Fruit fly (Drosophila melanogaster): ENCODE measurements around the gene tHMG1.

Gene tHMG1

dm6 chr3R:22527636-22528148, 36.1 kb downstream of the tHMG1 start:
- no peak for TF ChIP-seq EcR (GFP tag; optimal IDR thresholded peaks at IDR 0.05)
- no peak for TF ChIP-seq pan (optimal IDR thresholded peaks at IDR 0.05)
- TF ChIP-seq Dll (optimal IDR thresholded peaks at IDR 0.05) = no peak
- no peak for TF ChIP-seq usp (GFP tag; optimal IDR thresholded peaks at IDR 0.05)

- no peak for TF ChIP-seq usp (GFP tag; optimal IDR thresholded peaks at IDR 0.05)
- no peak for TF ChIP-seq psq (optimal IDR thresholded peaks at IDR 0.05)
- no peak for TF ChIP-seq pan (optimal IDR thresholded peaks at IDR 0.05)
- TF ChIP-seq Dll (optimal IDR thresholded peaks at IDR 0.05) = no peak
- TF ChIP-seq CG8478 (optimal IDR thresholded peaks at IDR 0.05) = no peak
- no peak for TF ChIP-seq EcR (GFP tag; optimal IDR thresholded peaks at IDR 0.05)
Measured at dm6 chr3R:22528264-22529158, 36.9 kb downstream of the tHMG1 start, which contains the start of gene CG5346. Gene CG5346, minus strand, starts transcription at chr3R:22528663.

- no peak for TF ChIP-seq psq (optimal IDR thresholded peaks at IDR 0.05)
- TF ChIP-seq CG8478 (optimal IDR thresholded peaks at IDR 0.05) = no peak
- no peak for TF ChIP-seq Dll (optimal IDR thresholded peaks at IDR 0.05)
- TF ChIP-seq EcR (GFP tag; optimal IDR thresholded peaks at IDR 0.05) = no peak
- TF ChIP-seq pan (optimal IDR thresholded peaks at IDR 0.05) = no peak
- TF ChIP-seq usp (GFP tag; optimal IDR thresholded peaks at IDR 0.05) = no peak
Measured at dm6 chr3R:22530305-22530704, 38.7 kb downstream of the tHMG1 start, which contains the start of gene CG33099. Gene CG33099, minus strand, starts transcription at chr3R:22530572.

- TF ChIP-seq pan (optimal IDR thresholded peaks at IDR 0.05) = no peak
- TF ChIP-seq Dll (optimal IDR thresholded peaks at IDR 0.05) = no peak
- no peak for TF ChIP-seq CG8478 (optimal IDR thresholded peaks at IDR 0.05)
- no peak for TF ChIP-seq usp (GFP tag; optimal IDR thresholded peaks at IDR 0.05)
- TF ChIP-seq psq (optimal IDR thresholded peaks at IDR 0.05) = no peak
- no peak for TF ChIP-seq EcR (GFP tag; optimal IDR thresholded peaks at IDR 0.05)
Measured at dm6 chr3R:22531801-22532200, 40.2 kb downstream of the tHMG1 start, which contains the start of gene CG33093. Gene CG33093, minus strand, starts transcription at chr3R:22531922.

dm6 chr3R:22533973-22534931, 42.6 kb downstream of the tHMG1 start:
- TF ChIP-seq psq (optimal IDR thresholded peaks at IDR 0.05) (no peak), EcR (GFP tag; optimal IDR thresholded peaks at IDR 0.05) (no peak), CG8478 (optimal IDR thresholded peaks at IDR 0.05) (no peak), pan (optimal IDR thresholded peaks at IDR 0.05) (no peak), Dll (optimal IDR thresholded peaks at IDR 0.05) (no peak), usp (GFP tag; optimal IDR thresholded peaks at IDR 0.05) (no peak)

- TF ChIP-seq Dll (optimal IDR thresholded peaks at IDR 0.05) (no peak), CG8478 (optimal IDR thresholded peaks at IDR 0.05) (no peak), psq (optimal IDR thresholded peaks at IDR 0.05) (no peak), usp (GFP tag; optimal IDR thresholded peaks at IDR 0.05) (no peak), pan (optimal IDR thresholded peaks at IDR 0.05) (no peak), EcR (GFP tag; optimal IDR thresholded peaks at IDR 0.05) (no peak)
Measured at dm6 chr3R:22535945-22536344, 44.3 kb downstream of the tHMG1 start.

- TF ChIP-seq pan (optimal IDR thresholded peaks at IDR 0.05) (no peak), Dll (optimal IDR thresholded peaks at IDR 0.05) (no peak), EcR (GFP tag; optimal IDR thresholded peaks at IDR 0.05) (no peak), usp (GFP tag; optimal IDR thresholded peaks at IDR 0.05) (no peak), CG8478 (optimal IDR thresholded peaks at IDR 0.05) (no peak), psq (optimal IDR thresholded peaks at IDR 0.05) (no peak)
Measured at dm6 chr3R:22536504-22537423, 45.1 kb downstream of the tHMG1 start.

- TF ChIP-seq psq (optimal IDR thresholded peaks at IDR 0.05) (no peak), pan (optimal IDR thresholded peaks at IDR 0.05) (no peak), CG8478 (optimal IDR thresholded peaks at IDR 0.05) (no peak), EcR (GFP tag; optimal IDR thresholded peaks at IDR 0.05) (no peak), Dll (optimal IDR thresholded peaks at IDR 0.05) (no peak), usp (GFP tag; optimal IDR thresholded peaks at IDR 0.05) (no peak)
Measured at dm6 chr3R:22538877-22539276, 47.2 kb downstream of the tHMG1 start.

dm6 chr3R:22539762-22540161, 48.1 kb downstream of the tHMG1 start, which contains the start of gene CG5326:
Gene CG5326, minus strand, starts transcription at chr3R:22539919.
- TF ChIP-seq CG8478 (optimal IDR thresholded peaks at IDR 0.05) (no peak), Dll (optimal IDR thresholded peaks at IDR 0.05) (no peak), psq (optimal IDR thresholded peaks at IDR 0.05) (no peak), usp (GFP tag; optimal IDR thresholded peaks at IDR 0.05) (no peak), EcR (GFP tag; optimal IDR thresholded peaks at IDR 0.05) (no peak)

- TF ChIP-seq EcR (GFP tag; optimal IDR thresholded peaks at IDR 0.05) (no peak), psq (optimal IDR thresholded peaks at IDR 0.05) (no peak), pan (optimal IDR thresholded peaks at IDR 0.05) (no peak), usp (GFP tag; optimal IDR thresholded peaks at IDR 0.05) (no peak), CG8478 (optimal IDR thresholded peaks at IDR 0.05) (no peak), Dll (optimal IDR thresholded peaks at IDR 0.05) (no peak)
Measured at dm6 chr3R:22540686-22541085, 49.1 kb downstream of the tHMG1 start.
